Fruit fly (Drosophila melanogaster): ENCODE measurements around the gene CG2162.

CG2162 gene

DNA sequence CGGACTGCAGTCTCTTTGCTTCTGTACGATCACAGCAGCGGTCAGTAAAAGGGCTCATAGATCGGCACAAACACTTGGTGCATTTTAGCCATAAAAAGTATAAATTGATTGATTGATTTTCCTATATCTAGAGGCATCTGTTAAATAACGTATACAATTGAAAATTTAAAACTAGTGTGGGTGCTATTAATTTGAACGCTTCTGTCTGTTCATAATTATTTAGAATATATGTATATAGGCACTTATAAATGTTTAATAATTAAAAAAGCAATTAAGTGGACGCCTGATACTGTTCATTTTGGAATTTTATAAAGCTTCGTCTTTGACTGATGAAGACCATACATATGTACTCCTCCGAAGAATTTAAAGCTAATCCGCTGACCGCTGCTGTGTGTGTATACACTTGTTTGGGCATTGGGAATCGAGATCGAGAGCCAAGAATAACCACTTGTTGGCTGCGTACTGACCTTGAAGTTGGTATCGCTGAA lies 10.3 kb downstream of the CG2162 start (continued):
- no peak for TF ChIP-seq Elba2 (GFP tag; optimal IDR thresholded peaks at IDR 0.05)
- TF ChIP-seq sima (GFP tag; optimal IDR thresholded peaks at IDR 0.05), result no peak
- peak; percentile 39 for TF ChIP-seq CG2120 (GFP tag; optimal IDR thresholded peaks at IDR 0.05)
- TF ChIP-seq toy (GFP tag; IDR thresholded peaks at IDR 0.05), result no peak
- no peak for TF ChIP-seq mirr (GFP tag; optimal IDR thresholded peaks at IDR 0.05)
- no peak for TF ChIP-seq CG7745 (tag; optimal IDR thresholded peaks at IDR 0.05)
- TF ChIP-seq CG15269 (tag; optimal IDR thresholded peaks at IDR 0.05), result peak; percentile 57
- no peak for TF ChIP-seq CG14965 (GFP tag; optimal IDR thresholded peaks at IDR 0.05; ENCODE audit: borderline replicate concordance)
- TF ChIP-seq CG6689 (GFP tag; IDR thresholded peaks at IDR 0.05), result peak; percentile 43; the same call in 1 of the 2 replicates
- no peak for TF ChIP-seq unc-4 (GFP tag; IDR thresholded peaks at IDR 0.05; ENCODE audit: partially characterized antibody)
- no peak for TF ChIP-seq Vsx1 (GFP tag; optimal IDR thresholded peaks at IDR 0.05)
- TF ChIP-seq Abd-B (GFP tag; optimal IDR thresholded peaks at IDR 0.05), result peak; percentile 36
- TF ChIP-seq Ets97D (GFP tag; optimal IDR thresholded peaks at IDR 0.05), result no peak
- no peak for TF ChIP-seq CG10565 (GFP tag; optimal IDR thresholded peaks at IDR 0.05)
- TF ChIP-seq gem (tag; optimal IDR thresholded peaks at IDR 0.05), result peak; percentile 67
- peak; percentile 31; the same call in 1 of the 2 replicates for TF ChIP-seq Xrp1 (GFP tag; IDR thresholded peaks at IDR 0.05)
- TF ChIP-seq row (GFP tag; IDR thresholded peaks at IDR 0.05), result peak; percentile 51; the same call in 2 of the 3 replicates
- TF ChIP-seq phol (tag; optimal IDR thresholded peaks at IDR 0.05), result peak; percentile 20
- TF ChIP-seq HmgZ (tag; optimal IDR thresholded peaks at IDR 0.05), result no peak
- no peak for TF ChIP-seq ftz-f1 (GFP tag; optimal IDR thresholded peaks at IDR 0.05)
- no peak for TF ChIP-seq CG4328 (GFP tag; optimal IDR thresholded peaks at IDR 0.05)
- peak; percentile 27 for TF ChIP-seq CG30403 (GFP tag; optimal IDR thresholded peaks at IDR 0.05)
- no peak for TF ChIP-seq CG15514 (GFP tag; optimal IDR thresholded peaks at IDR 0.05)
- TF ChIP-seq dmrt99B (tag; optimal IDR thresholded peaks at IDR 0.05), result peak; percentile 63
- no peak for TF ChIP-seq Mad (GFP tag; optimal IDR thresholded peaks at IDR 0.05)
- TF ChIP-seq pb (GFP tag; optimal IDR thresholded peaks at IDR 0.05), result no peak
- no peak for TF ChIP-seq Nf-YA (GFP tag; IDR thresholded peaks at IDR 0.05)
- TF ChIP-seq CG43689 (GFP tag; IDR thresholded peaks at IDR 0.05), result no peak
- no peak for TF ChIP-seq CG3163 (GFP tag; optimal IDR thresholded peaks at IDR 0.05)
- no peak for TF ChIP-seq CG33557 (GFP tag; optimal IDR thresholded peaks at IDR 0.05)
- peak; percentile 80 for TF ChIP-seq lbe (GFP tag; optimal IDR thresholded peaks at IDR 0.05)
- peak; percentile 42 for TF ChIP-seq CoRest (tag; optimal IDR thresholded peaks at IDR 0.05)
- TF ChIP-seq Oli (tag; optimal IDR thresholded peaks at IDR 0.05), result peak; percentile 71
- TF ChIP-seq CG33213 (GFP tag; optimal IDR thresholded peaks at IDR 0.05), result no peak

DNA sequence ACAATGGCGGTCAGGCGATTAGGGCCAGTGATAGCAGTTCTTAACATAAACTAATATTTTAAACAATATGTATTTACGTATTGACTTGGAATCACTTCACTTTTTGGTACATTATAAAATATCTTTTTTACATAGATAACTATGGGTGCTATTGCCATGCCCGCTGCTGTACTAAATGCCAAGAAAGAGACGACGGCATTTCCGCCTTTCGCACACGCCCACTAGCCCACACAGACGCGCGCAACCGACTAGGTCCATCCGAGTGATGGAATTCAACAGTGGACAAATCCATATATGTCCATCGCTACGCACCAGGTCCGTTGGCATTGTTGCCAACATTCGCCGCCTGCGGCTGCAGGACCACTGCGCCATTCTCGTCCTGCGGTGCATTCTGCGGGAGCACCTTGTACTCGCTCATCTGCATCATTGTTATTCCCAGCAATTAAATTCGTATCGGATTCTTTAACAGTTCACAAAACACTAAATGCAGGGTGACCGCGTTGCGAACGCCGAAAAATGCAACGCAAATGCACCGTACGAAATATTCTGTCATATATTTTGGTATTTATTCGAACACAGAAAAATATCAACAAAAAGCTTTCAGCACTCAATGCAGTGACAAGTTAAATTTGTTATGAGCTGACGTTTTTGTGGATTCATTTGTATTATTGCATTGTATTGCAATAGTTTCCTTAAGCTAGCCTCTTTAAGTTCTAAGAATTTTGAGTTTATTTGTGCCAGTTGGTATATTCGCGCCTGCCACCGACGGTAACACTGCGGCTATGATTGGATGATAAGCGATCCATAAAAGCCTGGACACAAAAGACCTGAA lies 11.5 kb downstream of the CG2162 start, which contains the start of the genes scramb2 and Sk2:
Gene scramb2, minus strand, starts transcription at position 488 of the 832 bp plus-strand sequence.
Gene Sk2, plus strand, starts transcription at position 763 of the 832 bp plus-strand sequence.
- TF ChIP-seq CG10267 (tag; optimal IDR thresholded peaks at IDR 0.05) (peak; percentile 85), CG6683 (GFP tag; optimal IDR thresholded peaks at IDR 0.05) (peak; percentile 92), cad (GFP tag; optimal IDR thresholded peaks at IDR 0.05) (no peak), Trl (optimal IDR thresholded peaks at IDR 0.05) (no peak), Trl (GFP tag; optimal IDR thresholded peaks at IDR 0.05) (peak; percentile 73), Ets97D (GFP tag; optimal IDR thresholded peaks at IDR 0.05) (peak; percentile 60), hkb (optimal IDR thresholded peaks at IDR 0.05) (peak; percentile 58), hkb (GFP tag; IDR thresholded peaks at IDR 0.05) (peak; percentile 98), danr (GFP tag; IDR thresholded peaks at IDR 0.05) (peak; percentile 91), CG4282 (GFP tag; optimal IDR thresholded peaks at IDR 0.05) (peak; percentile 20), br (optimal IDR thresholded peaks at IDR 0.05) (no peak), nerfin-2 (GFP tag; IDR thresholded peaks at IDR 0.05; ENCODE audit: partially characterized antibody) (no peak), D19A (tag; optimal IDR thresholded peaks at IDR 0.05) (peak; percentile 90), ttk (GFP tag; IDR thresholded peaks at IDR 0.05) (peak; percentile 94), CG6654 (GFP tag; optimal IDR thresholded peaks at IDR 0.05) (peak; percentile 84), GATAe (GFP tag; conservative IDR thresholded peaks at IDR 0.05) (peak; percentile 79), CG12236 (GFP tag; optimal IDR thresholded peaks at IDR 0.05) (peak; percentile 58), CG6272 (GFP tag; IDR thresholded peaks at IDR 0.05) (peak; percentile 79), CkIIα-i1 (GFP tag; IDR thresholded peaks at IDR 0.05) (peak; percentile 77)
